Worm (Caenorhabditis elegans): ENCODE measurements around the gene ugt-57.

ce11 chrX:6996448-6996847, 4.9 kb downstream of the ugt-57 start, which contains the start of the genes F01E11.20 and tsp-16:
- no peak for TF ChIP-seq unc-62 (GFP tag; optimal IDR thresholded peaks at IDR 0.05)
- TF ChIP-seq blmp-1 (tag; optimal IDR thresholded peaks at IDR 0.05; ENCODE audit: insufficient read depth), result no peak
- no peak for TF ChIP-seq ceh-82 (tag; optimal IDR thresholded peaks at IDR 0.05)
- TF ChIP-seq elt-1 (tag; optimal IDR thresholded peaks at IDR 0.05), result no peak
- TF ChIP-seq unc-39 (tag; optimal IDR thresholded peaks at IDR 0.05), result no peak
